Worm (Caenorhabditis elegans) whole organism, midembryonic: ENCODE results near the gene str-182.

Experiments
- T22C8.4 ChIP-seq: fragments of 200-800 bp; sonication (Bioruptor generic); IDR thresholded peaks from 2 replicates; pipeline ENCODE4 v1.3.6; 2022; ENCODE audit warnings: missing genetic modification characterization, missing compliant biosample characterization
- cog-1 ChIP-seq: sonication (generic microtip); optimal IDR thresholded peaks from 2 replicates; lab custom pipeline; 2016; ENCODE audit warnings: missing genetic modification characterization, missing compliant biosample characterization
- flt-1 ChIP-seq: fragments of 200-800 bp; sonication (Bioruptor generic); IDR thresholded peaks from 2 replicates; pipeline ENCODE4 v1.3.6; 2022; ENCODE audit warnings: missing genetic modification characterization, missing compliant biosample characterization
- klf-2 ChIP-seq: fragments of 200-800 bp; sonication (Bioruptor generic); conservative IDR thresholded peaks from 2 replicates; pipeline ENCODE4 v1.3.6; 2022; ENCODE audit warnings: missing genetic modification reagents, missing genetic modification characterization, missing compliant biosample characterization
- med-1 ChIP-seq: sonication (generic microtip); optimal IDR thresholded peaks from 2 replicates; lab custom pipeline; 2017; ENCODE audit warnings: missing genetic modification characterization, mild to moderate bottlenecking, missing compliant biosample characterization, antibody characterized with exemption, missing genetic modification reagents; ENCODE audit not compliant: insufficient read depth
- ref-1 ChIP-seq: fragments of 200-800 bp; sonication (Bioruptor generic); conservative IDR thresholded peaks from 2 replicates; pipeline ENCODE4 v1.3.6; 2022; ENCODE audit warnings: missing genetic modification reagents, missing genetic modification characterization, missing compliant biosample characterization
- tab-1 ChIP-seq: fragments of 200-800 bp; sonication (Bioruptor generic); IDR thresholded peaks from 2 replicates; pipeline ENCODE4 v1.3.6; 2022; ENCODE audit warnings: missing genetic modification characterization, missing compliant biosample characterization
- ztf-23 ChIP-seq: fragments of 200-800 bp; sonication (Bioruptor generic); IDR thresholded peaks from 2 replicates; pipeline ENCODE4 v1.3.6; 2022; ENCODE audit warnings: missing genetic modification reagents, missing genetic modification characterization, missing compliant biosample characterization
- ztf-29 ChIP-seq: fragments of 200-800 bp; sonication (Bioruptor generic); IDR thresholded peaks from 2 replicates; pipeline ENCODE4 v1.3.6; 2022; ENCODE audit warnings: missing genetic modification reagents, missing genetic modification characterization, missing compliant biosample characterization

str-182 gene

DNA sequence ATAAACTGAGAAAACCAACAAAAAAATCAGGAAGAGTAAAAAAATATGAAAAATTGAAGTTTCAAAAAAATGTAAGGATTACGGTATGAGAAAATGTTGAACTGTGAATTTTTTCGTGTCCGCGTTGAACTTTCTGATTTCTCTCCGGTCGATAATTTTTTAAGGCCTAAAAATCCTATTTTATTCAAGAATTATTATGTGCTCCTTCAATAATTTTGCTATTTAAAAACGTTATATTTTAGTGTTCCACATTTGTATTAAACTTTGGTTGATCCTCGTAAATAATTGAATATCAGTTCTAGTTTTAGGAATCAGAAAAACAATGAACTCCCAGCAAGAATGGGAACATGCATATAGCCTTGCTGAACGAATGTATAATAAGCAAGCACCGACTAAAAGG, 20.6 kb downstream of the str-182 start, which contains the start of gene hpo-40:
Gene hpo-40 (plus strand): TSS at position 301 of the 400 bp plus-strand sequence.
- TF ChIP-seq ref-1 (GFP tag; lab: Robert Waterston, UW) (no peak), klf-2 (GFP tag; lab: Robert Waterston, UW) (no peak), flt-1 (GFP tag; lab: Robert Waterston, UW) (no peak), ztf-29 (GFP tag; lab: Robert Waterston, UW) (no peak)

DNA sequence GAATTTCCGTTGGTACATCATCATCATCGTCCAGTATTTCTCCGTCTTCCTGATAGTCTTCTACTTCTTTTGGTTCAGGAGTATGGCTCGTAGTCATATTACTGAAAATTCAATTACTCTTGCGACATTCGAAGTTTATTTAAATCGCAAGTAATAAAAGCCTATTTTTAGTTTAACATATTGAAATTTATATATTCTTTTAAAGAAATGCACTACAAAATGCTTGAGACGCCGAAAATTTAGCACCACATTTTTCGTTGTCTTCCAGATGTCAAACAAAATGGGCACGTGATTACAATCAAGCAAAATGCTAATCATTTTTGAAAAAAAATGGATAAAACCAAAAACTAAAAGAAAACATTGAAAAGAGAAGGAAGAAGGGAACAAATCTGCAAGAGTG, 21.2 kb downstream of the str-182 start, which contains the start of gene zhit-3:
Gene zhit-3 (minus strand): TSS at position 101 of the 400 bp plus-strand sequence.
- TF ChIP-seq ztf-29 (GFP tag; lab: Robert Waterston, UW): no peak
- TF ChIP-seq med-1 (GFP tag; lab: Kevin White, UChicago): no peak
- TF ChIP-seq ref-1 (GFP tag; lab: Robert Waterston, UW): no peak
- no peak for TF ChIP-seq ztf-23
- TF ChIP-seq flt-1 (GFP tag; lab: Robert Waterston, UW): no peak
- no peak for TF ChIP-seq klf-2 (GFP tag; lab: Robert Waterston, UW)
- no peak for TF ChIP-seq tab-1 (GFP tag; lab: Robert Waterston, UW)
- TF ChIP-seq T22C8.4 (GFP tag; lab: Robert Waterston, UW): no peak
- TF ChIP-seq cog-1 (tag; lab: Kevin White, UChicago): no peak

DNA sequence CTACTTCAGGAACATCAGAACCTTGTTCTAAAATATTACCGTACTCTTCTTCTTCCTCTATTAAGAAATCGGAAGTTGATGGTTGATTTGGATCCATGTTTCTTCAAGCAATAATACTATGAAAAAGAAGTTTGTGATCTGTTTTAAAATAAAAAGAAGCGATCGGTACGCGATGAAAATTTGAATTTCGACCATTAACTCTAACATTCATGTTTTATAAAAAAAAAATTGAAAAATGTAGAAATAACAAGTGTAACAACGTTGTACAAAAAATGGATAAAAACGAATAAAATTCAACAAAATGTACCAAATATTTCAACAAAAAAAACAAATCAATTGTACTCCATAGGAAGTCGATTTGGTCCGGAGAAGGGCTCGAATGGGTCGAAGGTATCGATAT, 23.0 kb downstream of the str-182 start, which contains the start of gene tftc-3:
Gene tftc-3 (minus strand): TSS at position 101 of the 400 bp plus-strand sequence.
- no peak for TF ChIP-seq med-1 (GFP tag; lab: Kevin White, UChicago)
- TF ChIP-seq ztf-23: no peak
- TF ChIP-seq ref-1 (GFP tag; lab: Robert Waterston, UW): no peak
- TF ChIP-seq flt-1 (GFP tag; lab: Robert Waterston, UW): no peak
- TF ChIP-seq ztf-29 (GFP tag; lab: Robert Waterston, UW): no peak
- no peak for TF ChIP-seq klf-2 (GFP tag; lab: Robert Waterston, UW)

DNA sequence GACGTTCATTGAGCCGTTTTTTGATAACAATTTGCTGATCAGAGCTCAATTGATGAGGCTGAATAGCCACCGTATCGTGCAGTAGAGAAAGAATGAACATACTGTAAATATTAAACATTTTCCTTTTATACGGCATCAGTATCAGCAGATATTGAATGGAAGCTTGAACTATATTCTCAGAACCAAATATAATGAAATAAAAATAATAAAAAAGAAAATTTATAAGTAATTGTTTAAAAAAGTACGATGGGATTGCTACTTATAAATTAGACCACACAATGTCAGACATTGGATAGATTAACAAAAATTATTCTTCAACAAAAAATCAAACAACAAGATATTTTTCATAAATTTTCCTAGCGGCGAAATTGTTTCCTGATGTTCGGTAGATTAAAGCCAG, 26.7 kb downstream of the str-182 start, which contains the start of gene rpc-25:
Gene rpc-25 (minus strand): TSS at position 101 of the 400 bp plus-strand sequence.
- TF ChIP-seq flt-1 (GFP tag; lab: Robert Waterston, UW) (no peak), ztf-23 (no peak), tab-1 (GFP tag; lab: Robert Waterston, UW) (no peak), T22C8.4 (GFP tag; lab: Robert Waterston, UW) (no peak), ref-1 (GFP tag; lab: Robert Waterston, UW) (no peak), cog-1 (tag; lab: Kevin White, UChicago) (no peak), med-1 (GFP tag; lab: Kevin White, UChicago) (no peak), klf-2 (GFP tag; lab: Robert Waterston, UW) (no peak), ztf-29 (GFP tag; lab: Robert Waterston, UW) (no peak)

DNA sequence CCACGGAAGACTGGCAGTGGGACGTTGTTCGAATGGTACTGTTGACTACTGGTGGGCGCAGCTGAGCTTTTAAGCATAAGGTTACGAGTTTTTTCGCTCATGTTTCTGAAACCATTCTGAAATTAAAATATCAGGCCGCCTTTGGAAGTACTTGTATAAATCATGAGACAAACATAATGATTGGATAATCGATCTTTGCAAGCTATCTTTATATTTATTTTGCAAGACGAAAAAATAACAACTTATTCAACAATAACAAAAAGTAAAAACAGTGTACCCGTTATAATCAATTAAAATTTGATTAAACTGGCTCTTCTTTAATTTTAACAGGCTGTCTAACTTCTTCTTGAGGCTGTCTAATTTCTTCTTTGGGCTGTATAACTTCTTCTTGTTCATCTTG, 27.7 kb downstream of the str-182 start, which contains the start of gene ZK856.16:
Gene ZK856.16 (minus strand): TSS at position 101 of the 400 bp plus-strand sequence.
- TF ChIP-seq ref-1 (GFP tag; lab: Robert Waterston, UW) (no peak), ztf-23 (no peak), med-1 (GFP tag; lab: Kevin White, UChicago) (no peak), flt-1 (GFP tag; lab: Robert Waterston, UW) (no peak), T22C8.4 (GFP tag; lab: Robert Waterston, UW) (no peak), ztf-29 (GFP tag; lab: Robert Waterston, UW) (no peak), cog-1 (tag; lab: Kevin White, UChicago) (no peak), klf-2 (GFP tag; lab: Robert Waterston, UW) (no peak), tab-1 (GFP tag; lab: Robert Waterston, UW) (no peak)

DNA sequence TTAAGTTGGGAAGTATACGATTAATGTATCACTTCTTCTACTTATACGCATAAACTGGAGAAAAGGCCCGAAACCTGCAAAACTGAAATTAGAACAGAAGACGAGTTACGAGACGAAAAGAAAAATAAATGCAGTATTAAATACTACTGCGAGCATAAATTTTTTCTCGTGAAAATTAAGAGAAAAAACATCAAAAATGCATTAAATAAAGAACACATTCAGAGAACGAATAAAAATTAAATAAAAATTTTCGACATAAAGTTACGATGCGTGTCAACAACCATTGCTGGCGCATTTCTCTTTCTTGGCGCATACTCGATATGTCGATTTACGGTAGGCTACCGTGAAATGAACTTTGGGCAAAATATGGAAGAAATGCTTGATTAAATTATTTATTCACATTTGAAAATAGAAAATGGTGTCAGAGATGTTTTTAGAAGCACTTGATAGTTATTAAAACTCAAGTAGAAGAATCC, 28.3 kb downstream of the str-182 start, which contains the start of the genes ZK856.19 and ZK856.11:
Gene ZK856.19 (minus strand): TSS at position 51 of the 476 bp plus-strand sequence.
Gene ZK856.11 (minus strand): TSS at position 76 of the 476 bp plus-strand sequence.
- TF ChIP-seq med-1 (GFP tag; lab: Kevin White, UChicago) (no peak), tab-1 (GFP tag; lab: Robert Waterston, UW) (no peak), T22C8.4 (GFP tag; lab: Robert Waterston, UW) (no peak), cog-1 (tag; lab: Kevin White, UChicago) (no peak), flt-1 (GFP tag; lab: Robert Waterston, UW) (no peak), ref-1 (GFP tag; lab: Robert Waterston, UW) (no peak), ztf-23 (no peak), klf-2 (GFP tag; lab: Robert Waterston, UW) (no peak)

DNA sequence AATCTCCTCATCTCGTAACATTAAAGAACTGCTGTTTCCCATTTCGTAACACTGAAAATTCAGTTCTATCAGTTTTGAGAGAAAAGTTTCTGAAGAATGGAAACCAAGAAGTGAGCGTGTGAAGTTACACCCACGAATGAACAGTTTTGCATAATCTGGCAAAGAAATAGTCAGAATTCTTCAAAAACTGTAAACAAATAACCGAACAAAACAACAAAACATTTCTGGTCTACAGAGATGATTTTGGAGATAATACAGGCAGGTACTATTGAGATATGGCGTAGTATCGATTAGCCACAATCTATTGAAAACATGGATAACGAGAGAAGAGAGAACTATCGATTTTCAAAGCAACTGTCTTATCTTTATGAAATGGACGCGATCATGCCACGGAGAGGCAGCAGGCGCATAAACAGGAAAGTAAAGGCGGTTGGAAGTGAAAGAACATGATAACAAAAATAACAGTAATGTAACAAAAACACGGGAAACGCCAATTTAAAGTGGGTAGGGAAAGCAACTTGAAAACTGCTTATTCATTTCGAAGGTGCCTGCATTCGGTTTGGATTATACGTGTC, 29.7 kb downstream of the str-182 start, which contains the start of gene chpf-1:
Gene chpf-1 (minus strand): TSS at position 51 of the 575 bp plus-strand sequence.
- TF ChIP-seq klf-2 (GFP tag; lab: Robert Waterston, UW) (no peak), ztf-29 (GFP tag; lab: Robert Waterston, UW) (no peak), med-1 (GFP tag; lab: Kevin White, UChicago) (no peak), cog-1 (tag; lab: Kevin White, UChicago) (no peak), ztf-23 (no peak), ref-1 (GFP tag; lab: Robert Waterston, UW) (no peak), tab-1 (GFP tag; lab: Robert Waterston, UW) (no peak)

DNA sequence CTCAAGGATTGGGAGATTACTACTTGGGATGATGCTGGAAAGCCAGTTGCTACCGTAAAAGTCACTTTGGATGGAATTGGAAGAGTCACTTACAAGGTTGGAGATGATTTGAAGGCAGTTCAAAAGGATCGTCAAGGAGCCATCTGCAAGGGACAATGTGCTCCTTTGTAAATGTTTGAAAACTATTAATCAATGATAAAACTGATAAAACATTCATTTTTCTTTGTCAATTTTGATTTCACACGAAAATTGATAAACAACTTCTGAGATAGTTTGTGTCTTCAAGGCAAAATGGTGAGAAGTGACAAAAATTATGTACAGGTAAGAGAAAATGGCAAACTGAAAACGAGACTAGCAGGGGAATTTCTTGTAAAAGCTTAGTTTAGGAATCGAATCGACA, 30.9 kb downstream of the str-182 start:
- TF ChIP-seq ref-1 (GFP tag; lab: Robert Waterston, UW) (no peak), med-1 (GFP tag; lab: Kevin White, UChicago) (no peak), T22C8.4 (GFP tag; lab: Robert Waterston, UW) (no peak)

DNA sequence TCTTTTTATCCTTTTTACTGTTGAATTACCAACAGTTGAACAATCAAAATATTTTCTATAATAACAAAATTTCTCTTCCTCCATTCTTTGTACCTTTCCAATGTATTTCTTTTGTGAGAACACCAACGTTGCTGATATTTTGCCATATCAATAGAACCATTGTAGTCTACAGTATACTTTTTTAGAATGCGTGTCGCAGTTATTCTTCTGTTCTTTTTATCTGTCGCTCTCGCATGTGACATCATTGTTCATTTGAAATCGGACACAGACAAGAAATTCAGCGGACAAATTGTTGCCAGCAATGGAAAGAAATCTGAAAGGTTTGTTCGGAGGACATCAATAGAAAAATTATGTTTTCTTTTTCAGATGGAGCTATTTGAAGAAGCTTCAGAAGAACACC, 31.3 kb downstream of the str-182 start, which contains the start of gene ZK856.7:
Gene ZK856.7 (plus strand): TSS at position 186 of the 400 bp plus-strand sequence.
- TF ChIP-seq ref-1 (GFP tag; lab: Robert Waterston, UW): no peak
- TF ChIP-seq flt-1 (GFP tag; lab: Robert Waterston, UW): no peak
- TF ChIP-seq cog-1 (tag; lab: Kevin White, UChicago): no peak
- TF ChIP-seq tab-1 (GFP tag; lab: Robert Waterston, UW): no peak
- no peak for TF ChIP-seq med-1 (GFP tag; lab: Kevin White, UChicago)
- TF ChIP-seq ztf-29 (GFP tag; lab: Robert Waterston, UW): no peak
- TF ChIP-seq T22C8.4 (GFP tag; lab: Robert Waterston, UW): no peak
- TF ChIP-seq klf-2 (GFP tag; lab: Robert Waterston, UW): no peak
- no peak for TF ChIP-seq ztf-23
